Worm (Caenorhabditis elegans): ENCODE measurements around the gene W04D12.1.
A peak's percentile ranks its signal among the peaks of the same experiment; 100 is the strongest.

The W04D12.1 gene

ce11 chrIII:5836261-5836660 lies 465 bp upstream of the W04D12.1 start:
- TF ChIP-seq nhr-129 (tag; optimal IDR thresholded peaks at IDR 0.05) = peak; percentile 9
- no peak for TF ChIP-seq ztf-11 (tag; optimal IDR thresholded peaks at IDR 0.05)
- TF ChIP-seq nhr-25 (tag; optimal IDR thresholded peaks at IDR 0.05) = peak; percentile 5
- peak; percentile 21 for TF ChIP-seq crh-2 (tag; optimal IDR thresholded peaks at IDR 0.05)
- TF ChIP-seq sem-4 (tag; optimal IDR thresholded peaks at IDR 0.05) = no peak
- TF ChIP-seq lin-13 (GFP tag; optimal IDR thresholded peaks at IDR 0.05) = no peak
- peak; percentile 55 for TF ChIP-seq sma-9 (GFP tag; optimal IDR thresholded peaks at IDR 0.05)
- TF ChIP-seq sma-9 (tag; optimal IDR thresholded peaks at IDR 0.05) = no peak
- peak; percentile 79 for TF ChIP-seq elt-1 (tag; optimal IDR thresholded peaks at IDR 0.05)
- TF ChIP-seq ceh-16 (tag; optimal IDR thresholded peaks at IDR 0.05) = peak; percentile 29
- TF ChIP-seq skn-1 (tag; optimal IDR thresholded peaks at IDR 0.05) = no peak

ce11 chrIII:5838159-5839046 lies 1.7 kb downstream of the W04D12.1 start:
- TF ChIP-seq nhr-23 (tag; optimal IDR thresholded peaks at IDR 0.05) (no peak), nhr-10 (tag; optimal IDR thresholded peaks at IDR 0.05) (no peak), nhr-11 (tag; optimal IDR thresholded peaks at IDR 0.05) (no peak), peb-1 (tag; optimal IDR thresholded peaks at IDR 0.05) (no peak), crh-2 (tag; optimal IDR thresholded peaks at IDR 0.05) (peak; percentile 92), blmp-1 (tag; optimal IDR thresholded peaks at IDR 0.05; ENCODE audit: insufficient read depth) (peak; percentile 36), sma-9 (GFP tag; optimal IDR thresholded peaks at IDR 0.05) (peak; percentile 89), sma-9 (tag; optimal IDR thresholded peaks at IDR 0.05) (no peak), aly-2 (tag; optimal IDR thresholded peaks at IDR 0.05) (no peak), ztf-11 (tag; optimal IDR thresholded peaks at IDR 0.05) (no peak), nhr-6 (tag; optimal IDR thresholded peaks at IDR 0.05) (no peak), gmeb-1 (tag; optimal IDR thresholded peaks at IDR 0.05) (peak; percentile 53), ztf-4 (tag; optimal IDR thresholded peaks at IDR 0.05) (peak; percentile 24), C34F6.9 (tag; optimal IDR thresholded peaks at IDR 0.05) (no peak), F13H6.1 (tag; optimal IDR thresholded peaks at IDR 0.05) (peak; percentile 69), unc-62 (GFP tag; optimal IDR thresholded peaks at IDR 0.05) (no peak), alr-1 (tag; optimal IDR thresholded peaks at IDR 0.05) (no peak), elt-3 (tag; optimal IDR thresholded peaks at IDR 0.05) (no peak), nhr-12 (tag; optimal IDR thresholded peaks at IDR 0.05) (no peak), mdl-1 (tag; optimal IDR thresholded peaks at IDR 0.05) (peak; percentile 60 to 72), mab-5 (tag; optimal IDR thresholded peaks at IDR 0.05) (no peak), elt-1 (tag; optimal IDR thresholded peaks at IDR 0.05) (peak; percentile 96), ceh-16 (tag; optimal IDR thresholded peaks at IDR 0.05) (peak; percentile 9), Y55F3AM.14 (GFP tag; optimal IDR thresholded peaks at IDR 0.05) (no peak), ama-1 (optimal IDR thresholded peaks at IDR 0.05) (peak; percentile 73), nhr-237 (tag; optimal IDR thresholded peaks at IDR 0.05) (no peak), unc-39 (tag; optimal IDR thresholded peaks at IDR 0.05) (no peak), snpc-4 (tag; optimal IDR thresholded peaks at IDR 0.05) (no peak), mbf-1 (tag; optimal IDR thresholded peaks at IDR 0.05) (no peak), dmd-4 (tag; optimal IDR thresholded peaks at IDR 0.05) (no peak), nhr-21 (tag; optimal IDR thresholded peaks at IDR 0.05) (peak; percentile 73), ztf-1 (GFP tag; conservative IDR thresholded peaks at IDR 0.05) (no peak), lin-39 (tag; optimal IDR thresholded peaks at IDR 0.05) (no peak), fos-1 (tag; optimal IDR thresholded peaks at IDR 0.05) (peak; percentile 95), nhr-77 (tag; optimal IDR thresholded peaks at IDR 0.05) (no peak), lin-13 (GFP tag; optimal IDR thresholded peaks at IDR 0.05) (no peak), nhr-25 (tag; optimal IDR thresholded peaks at IDR 0.05) (peak; percentile 54), nhr-129 (tag; optimal IDR thresholded peaks at IDR 0.05) (peak; percentile 62), sma-3 (GFP tag; optimal IDR thresholded peaks at IDR 0.05) (peak; percentile 71), lin-11 (tag; optimal IDR thresholded peaks at IDR 0.05) (no peak), egl-27 (tag; optimal IDR thresholded peaks at IDR 0.05) (peak; percentile 72), lsy-2 (tag; optimal IDR thresholded peaks at IDR 0.05) (peak in 1 of 2 experiments; percentile 58)
